Worm (Caenorhabditis elegans) whole organism, L3 larva: ENCODE measurements around the gene pes-5.

Experiments used
- R02D3.7 ChIP-seq: fragments of 150-350 bp; optimal IDR thresholded peaks from 2 replicates; lab custom pipeline; 2014; ENCODE audit warnings: missing biosample characterization, missing genetic modification characterization
- ZK546.5 ChIP-seq: sonication (generic microtip); optimal IDR thresholded peaks from 2 replicates; lab custom pipeline; 2017; ENCODE audit warnings: missing biosample characterization, missing genetic modification characterization
- aly-2 ChIP-seq: fragments of 150-350 bp; optimal IDR thresholded peaks from 2 replicates; lab custom pipeline; 2014; ENCODE audit warnings: missing biosample characterization, missing genetic modification characterization
- ama-1 ChIP-seq: fragments of 150-350 bp; optimal IDR thresholded peaks from 2 replicates; lab custom pipeline; 2018
- ceh-16 ChIP-seq: sonication (generic microtip); optimal IDR thresholded peaks from 2 replicates; lab custom pipeline; 2017; ENCODE audit warnings: missing biosample characterization, missing genetic modification characterization
- daf-12 ChIP-seq: fragments of 150-350 bp; optimal IDR thresholded peaks from 2 replicates; lab custom pipeline; 2014; ENCODE audit warnings: missing biosample characterization, missing genetic modification reagents, missing genetic modification characterization
- egl-27 ChIP-seq: sonication (generic microtip); optimal IDR thresholded peaks from 4 replicates; lab custom pipeline; 2017; ENCODE audit warnings: missing biosample characterization, missing genetic modification reagents, missing genetic modification characterization
- egl-5 ChIP-seq: fragments of 150-350 bp; optimal IDR thresholded peaks from 2 replicates; lab custom pipeline; 2017; ENCODE audit warnings: missing biosample characterization, missing genetic modification reagents, missing genetic modification characterization, inconsistent platforms
- elt-3 ChIP-seq, 3 experiments: fragments of 150-350 bp in 1 of 3; sonication (generic microtip) in 2 of 3; optimal IDR thresholded peaks; 2 replicates in 2 of 3; 4 replicates in 1 of 3; lab custom pipeline; 2014 to 2017; ENCODE audit warnings: missing biosample characterization in 3 of 3, missing genetic modification characterization in 3 of 3
- eor-1 ChIP-seq, 2 experiments: fragments of 150-350 bp; optimal IDR thresholded peaks; 2 replicates each; lab custom pipeline; 2014 to 2018; ENCODE audit warnings: missing biosample characterization in 2 of 2, missing genetic modification characterization in 2 of 2
- fkh-10 ChIP-seq: sonication (generic microtip); optimal IDR thresholded peaks from 2 replicates; lab custom pipeline; 2017; ENCODE audit warnings: missing biosample characterization, missing genetic modification reagents, missing genetic modification characterization
- fkh-2 ChIP-seq: fragments of 150-350 bp; optimal IDR thresholded peaks from 2 replicates; lab custom pipeline; 2014; ENCODE audit warnings: missing biosample characterization, missing genetic modification reagents, missing genetic modification characterization
- hmg-11 ChIP-seq: sonication (generic microtip); optimal IDR thresholded peaks from 2 replicates; lab custom pipeline; 2016; ENCODE audit warnings: missing genetic modification characterization, missing compliant biosample characterization
- jun-1 ChIP-seq: fragments of 150-350 bp; optimal IDR thresholded peaks from 2 replicates; lab custom pipeline; 2014; ENCODE audit warnings: missing biosample characterization, missing genetic modification reagents, missing genetic modification characterization
- lin-15B ChIP-seq: fragments of 150-350 bp; optimal IDR thresholded peaks from 2 replicates; lab custom pipeline; 2014; ENCODE audit warnings: missing biosample characterization, missing genetic modification characterization
- lin-39 ChIP-seq: fragments of 150-350 bp; optimal IDR thresholded peaks from 2 replicates; lab custom pipeline; 2018; ENCODE audit warnings: missing biosample characterization, missing genetic modification reagents, missing genetic modification characterization
- lsy-12 ChIP-seq: sonication (generic microtip); optimal IDR thresholded peaks from 2 replicates; lab custom pipeline; 2016; ENCODE audit warnings: mild to moderate bottlenecking, missing genetic modification characterization, missing compliant biosample characterization
- mml-1 ChIP-seq: fragments of 150-350 bp; sonication (generic microtip); optimal IDR thresholded peaks from 3 replicates; lab custom pipeline; 2014; ENCODE audit warnings: missing biosample characterization, missing genetic modification characterization
- nfya-1 ChIP-seq: sonication (generic microtip); optimal IDR thresholded peaks from 2 replicates; lab custom pipeline; 2017; ENCODE audit warnings: missing genetic modification characterization, mild to moderate bottlenecking, missing compliant biosample characterization, antibody characterized with exemption, moderate library complexity; ENCODE audit not compliant: insufficient read depth
- nhr-11 ChIP-seq: fragments of 150-350 bp; optimal IDR thresholded peaks from 2 replicates; lab custom pipeline; 2014; ENCODE audit warnings: missing biosample characterization, missing genetic modification characterization
- nhr-12 ChIP-seq: fragments of 150-350 bp; optimal IDR thresholded peaks from 2 replicates; lab custom pipeline; 2014; ENCODE audit warnings: missing biosample characterization, missing genetic modification characterization
- nhr-23 ChIP-seq: fragments of 150-350 bp; optimal IDR thresholded peaks from 2 replicates; lab custom pipeline; 2014; ENCODE audit warnings: missing biosample characterization, missing genetic modification reagents, missing genetic modification characterization
- nhr-237 ChIP-seq: fragments of 150-350 bp; optimal IDR thresholded peaks from 2 replicates; lab custom pipeline; 2014; ENCODE audit warnings: missing biosample characterization, missing genetic modification characterization
- nhr-25 ChIP-seq: sonication (generic microtip); optimal IDR thresholded peaks from 2 replicates; lab custom pipeline; 2017; ENCODE audit warnings: missing biosample characterization, missing genetic modification characterization
- nhr-28 ChIP-seq: fragments of 150-350 bp; optimal IDR thresholded peaks from 2 replicates; lab custom pipeline; 2014; ENCODE audit warnings: missing biosample characterization, missing genetic modification characterization
- nhr-43 ChIP-seq: sonication (generic microtip); optimal IDR thresholded peaks from 2 replicates; lab custom pipeline; 2016; ENCODE audit warnings: mild to moderate bottlenecking, missing genetic modification characterization, missing compliant biosample characterization; ENCODE audit not compliant: poor library complexity, severe bottlenecking
- nhr-67 ChIP-seq: fragments of 150-350 bp; optimal IDR thresholded peaks from 2 replicates; lab custom pipeline; 2014; ENCODE audit warnings: missing biosample characterization, missing genetic modification characterization
- nhr-76 ChIP-seq: fragments of 150-350 bp; sonication (generic microtip); optimal IDR thresholded peaks from 5 replicates; lab custom pipeline; 2014; ENCODE audit warnings: missing biosample characterization, missing genetic modification characterization
- pha-4 ChIP-seq: fragments of 150-350 bp; optimal IDR thresholded peaks from 2 replicates; lab custom pipeline; 2014; ENCODE audit warnings: missing biosample characterization, missing genetic modification reagents, missing genetic modification characterization
- sea-2 ChIP-seq: fragments of 150-350 bp; sonication (generic microtip); optimal IDR thresholded peaks from 4 replicates; lab custom pipeline; 2014; ENCODE audit warnings: missing biosample characterization, missing genetic modification reagents, missing genetic modification characterization
- skn-1 ChIP-seq: fragments of 150-350 bp; optimal IDR thresholded peaks from 2 replicates; lab custom pipeline; 2014; ENCODE audit warnings: missing biosample characterization, missing genetic modification characterization
- snpc-4 ChIP-seq: fragments of 150-350 bp; optimal IDR thresholded peaks from 2 replicates; lab custom pipeline; 2014; ENCODE audit warnings: missing biosample characterization, missing genetic modification characterization
- tbx-2 ChIP-seq: sonication (generic microtip); optimal IDR thresholded peaks from 2 replicates; lab custom pipeline; 2016; ENCODE audit warnings: mild to moderate bottlenecking, missing genetic modification characterization, missing compliant biosample characterization
- unc-39 ChIP-seq: sonication (generic microtip); optimal IDR thresholded peaks from 4 replicates; lab custom pipeline; 2017; ENCODE audit warnings: missing biosample characterization, missing genetic modification characterization
- unc-62 ChIP-seq: fragments of 150-350 bp; sonication (generic microtip); optimal IDR thresholded peaks from 4 replicates; lab custom pipeline; 2014; ENCODE audit warnings: missing biosample characterization, missing genetic modification reagents, missing genetic modification characterization
- zag-1 ChIP-seq: fragments of 150-350 bp; optimal IDR thresholded peaks from 2 replicates; lab custom pipeline; 2014; ENCODE audit warnings: missing biosample characterization, missing genetic modification characterization
- ztf-11 ChIP-seq: fragments of 150-350 bp; optimal IDR thresholded peaks from 2 replicates; lab custom pipeline; 2014; ENCODE audit warnings: missing biosample characterization, missing genetic modification characterization
- ztf-4 ChIP-seq: fragments of 150-350 bp; optimal IDR thresholded peaks from 2 replicates; lab custom pipeline; 2014; ENCODE audit warnings: missing biosample characterization, missing genetic modification characterization

The pes-5 gene

DNA sequence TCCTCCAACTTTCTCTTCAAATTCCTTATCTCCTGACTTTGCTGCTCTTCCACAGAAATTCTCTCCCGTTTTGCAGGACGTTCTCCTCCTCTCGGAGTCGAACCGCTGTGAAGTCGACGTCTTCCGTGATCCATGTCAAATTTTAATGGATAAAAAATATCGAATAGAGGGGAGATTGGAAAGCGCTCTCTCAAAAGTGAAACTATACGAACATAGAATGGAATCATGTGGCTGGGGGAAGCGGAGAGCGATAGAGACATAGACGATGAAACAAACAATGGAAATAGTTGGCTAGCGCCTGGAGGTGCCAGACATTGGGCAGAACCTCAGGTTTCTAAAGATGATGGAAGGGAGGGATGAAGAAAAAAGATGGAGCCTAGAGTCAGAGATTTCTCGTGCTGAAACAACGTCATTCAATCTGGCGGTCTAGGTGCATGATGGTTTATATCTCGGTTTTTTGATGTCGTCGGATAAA is 15.9 kb downstream of the pes-5 start, which contains the start of gene F43G6.8 (continued):
- no peak for TF ChIP-seq daf-12
- TF ChIP-seq fkh-2 (tag; lab: Kevin White, UChicago): no peak
- no peak for TF ChIP-seq aly-2 (tag; lab: Kevin White, UChicago)
- TF ChIP-seq elt-3 (tag; optimal IDR thresholded peaks at IDR 0.05; lab: Kevin White, UChicago): no peak
- TF ChIP-seq nhr-237 (tag; lab: Kevin White, UChicago): no peak
- no peak for TF ChIP-seq jun-1

DNA sequence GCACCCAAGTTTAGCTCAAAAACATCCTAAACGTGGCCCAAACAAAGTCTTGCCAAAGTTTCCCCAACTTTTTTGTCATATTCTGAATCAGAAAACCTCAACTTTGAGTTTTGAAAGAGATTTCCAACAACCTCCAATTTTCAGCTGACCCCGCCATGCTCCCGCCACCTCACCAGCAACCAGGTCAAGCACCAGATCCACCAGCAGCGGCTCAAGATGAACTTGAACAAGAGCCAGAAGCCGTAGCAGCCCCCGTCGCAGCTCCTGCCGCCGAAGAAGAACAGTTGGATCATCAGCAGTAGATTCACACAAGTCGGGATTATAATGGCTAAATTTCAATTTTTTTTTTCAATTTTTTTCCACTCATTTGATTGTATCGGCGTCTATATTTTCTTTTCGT is 18.6 kb downstream of the pes-5 start:
- TF ChIP-seq nhr-12 (tag; lab: Kevin White, UChicago) (no peak), hmg-11 (no peak), tbx-2 (tag; lab: Kevin White, UChicago) (no peak), ztf-4 (tag; lab: Kevin White, UChicago) (no peak)

DNA sequence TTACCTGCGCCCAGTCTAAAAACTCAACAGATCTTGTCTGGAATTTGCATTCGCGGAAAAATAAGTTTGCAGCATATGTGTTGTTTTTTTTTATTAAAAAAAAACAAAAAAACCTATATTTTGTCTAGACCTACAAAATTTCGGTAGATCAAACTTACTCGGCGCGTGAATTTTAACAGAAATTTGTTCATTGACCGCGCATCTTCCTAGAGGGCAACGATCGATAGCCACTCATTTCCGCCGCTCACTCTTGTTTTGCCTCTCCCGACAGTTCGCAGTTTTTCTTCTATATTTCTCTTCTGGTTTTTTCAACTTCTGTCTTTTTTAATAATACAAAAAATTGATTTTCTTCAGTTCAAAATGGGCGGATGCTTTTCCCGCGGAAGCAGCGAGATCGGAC is 19.4 kb downstream of the pes-5 start, which contains the start of gene F43G6.7:
F43G6.7 (plus strand) TSS at position 355 of the 400 bp plus-strand sequence.
- TF ChIP-seq ama-1 (lab: Kevin White, UChicago): no peak
- TF ChIP-seq unc-39: no peak
- TF ChIP-seq ZK546.5 (tag; lab: Kevin White, UChicago): no peak
- TF ChIP-seq jun-1: no peak
- TF ChIP-seq ztf-4 (tag; lab: Kevin White, UChicago): no peak

DNA sequence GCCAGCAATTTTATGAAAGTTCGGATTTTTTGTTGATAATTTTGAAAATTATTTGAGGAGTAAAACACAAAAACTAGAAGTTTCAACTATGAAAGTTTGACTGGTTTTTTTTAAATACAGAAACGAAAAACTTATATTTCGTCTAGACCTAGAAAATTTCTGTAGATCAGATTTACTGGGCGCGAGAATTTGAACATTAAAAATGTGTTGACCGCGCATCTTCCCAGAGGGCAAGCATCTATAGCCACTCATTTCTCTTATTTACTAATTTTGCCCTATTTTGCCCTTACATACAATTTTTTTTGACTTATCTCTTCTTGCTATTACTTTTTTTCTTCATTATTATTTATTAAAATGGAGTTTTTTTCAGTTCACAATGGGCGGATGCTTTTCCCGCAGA is 20.8 kb downstream of the pes-5 start, which contains the start of gene F43G6.10:
F43G6.10 (plus strand) TSS at position 371 of the 400 bp plus-strand sequence.
- TF ChIP-seq ZK546.5 (tag; lab: Kevin White, UChicago): no peak
- TF ChIP-seq lin-39: no peak
- TF ChIP-seq aly-2 (tag; lab: Kevin White, UChicago): no peak
- no peak for TF ChIP-seq unc-62 (GFP tag; lab: Kevin White, UChicago)
- no peak for TF ChIP-seq R02D3.7 (tag; lab: Kevin White, UChicago)
- TF ChIP-seq mml-1: no peak
- no peak for TF ChIP-seq ceh-16
- TF ChIP-seq nhr-43 (tag; lab: Kevin White, UChicago): no peak
- TF ChIP-seq fkh-10 (GFP tag; lab: Kevin White, UChicago): no peak
- no peak for TF ChIP-seq sea-2 (GFP tag; lab: Kevin White, UChicago)
- no peak for TF ChIP-seq lsy-12
- no peak for TF ChIP-seq nhr-23 (tag; lab: Kevin White, UChicago)

DNA sequence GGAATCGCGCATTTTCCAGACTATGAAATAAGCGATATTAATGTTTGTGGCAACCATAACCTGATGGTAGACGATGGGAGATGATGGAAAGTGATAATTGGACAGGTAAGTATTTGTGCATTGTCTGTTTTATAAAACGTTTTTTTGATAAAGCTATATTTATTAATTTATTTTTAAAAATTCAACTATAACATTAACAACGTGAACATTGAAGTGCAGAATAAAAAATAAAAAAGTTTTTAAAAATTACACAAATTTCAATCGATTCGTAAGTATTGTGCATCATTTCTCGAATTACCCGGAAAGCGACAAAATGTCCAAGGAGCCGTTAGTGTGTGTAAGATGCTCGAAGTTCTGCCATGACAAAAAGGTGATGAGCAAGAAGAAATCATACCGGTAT is 23.6 kb downstream of the pes-5 start, which contains the start of gene jmjd-1.1:
jmjd-1.1 (plus strand) TSS at position 301 of the 400 bp plus-strand sequence.
- TF ChIP-seq jun-1 (no peak), elt-3 (tag; optimal IDR thresholded peaks at IDR 0.05; lab: Kevin White, UChicago) (no peak), tbx-2 (tag; lab: Kevin White, UChicago) (no peak), nhr-67 (no peak), ztf-4 (tag; lab: Kevin White, UChicago) (no peak), zag-1 (tag; lab: Kevin White, UChicago) (no peak), ama-1 (lab: Kevin White, UChicago) (no peak), sea-2 (GFP tag; lab: Kevin White, UChicago) (no peak), pha-4 (tag; lab: Kevin White, UChicago) (no peak), skn-1 (no peak), ztf-11 (tag; lab: Kevin White, UChicago) (no peak), aly-2 (tag; lab: Kevin White, UChicago) (no peak)

DNA sequence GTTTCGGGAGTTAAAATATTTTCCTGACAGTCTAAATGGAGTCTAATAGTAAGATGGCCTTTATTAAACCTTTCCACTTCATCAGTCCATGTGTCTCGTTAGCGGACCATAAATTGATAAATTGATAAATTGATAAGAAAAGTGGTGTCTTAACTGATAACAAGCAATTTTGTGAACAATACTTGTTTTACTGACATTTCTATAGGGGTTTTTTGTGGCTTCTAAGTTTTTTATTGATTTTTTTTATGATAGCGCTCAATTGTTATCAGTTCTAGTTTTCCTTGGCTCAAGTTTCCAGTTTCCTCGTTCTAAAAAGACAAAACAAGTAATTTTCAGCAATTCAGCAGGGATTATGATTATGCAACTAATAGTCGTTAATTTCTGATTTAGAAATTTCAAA is 27.4 kb downstream of the pes-5 start, which contains the start of gene F43G6.17:
F43G6.17 (plus strand) TSS at position 301 of the 400 bp plus-strand sequence.
- TF ChIP-seq skn-1: no peak
- no peak for TF ChIP-seq ceh-16
- no peak for TF ChIP-seq daf-12
- TF ChIP-seq nhr-28 (tag; lab: Kevin White, UChicago): no peak
- no peak for TF ChIP-seq sea-2 (GFP tag; lab: Kevin White, UChicago)
- TF ChIP-seq R02D3.7 (tag; lab: Kevin White, UChicago): no peak
- TF ChIP-seq ztf-4 (tag; lab: Kevin White, UChicago): no peak
- no peak for TF ChIP-seq egl-27 (tag; lab: Kevin White, UChicago)
- TF ChIP-seq nfya-1: no peak
- TF ChIP-seq nhr-67: no peak
- TF ChIP-seq nhr-76 (tag; lab: Kevin White, UChicago): no peak
- no peak for TF ChIP-seq lin-15B
- TF ChIP-seq eor-1 (tag; optimal IDR thresholded peaks at IDR 0.05; lab: Kevin White, UChicago): no peak
- no peak for TF ChIP-seq tbx-2 (tag; lab: Kevin White, UChicago)
- no peak for TF ChIP-seq snpc-4 (tag; lab: Kevin White, UChicago)
- TF ChIP-seq nhr-25 (tag; lab: Kevin White, UChicago): no peak
- no peak for TF ChIP-seq nhr-237 (tag; lab: Kevin White, UChicago)
- TF ChIP-seq nhr-11: no peak
- TF ChIP-seq nhr-12 (tag; lab: Kevin White, UChicago): no peak
- TF ChIP-seq egl-5 (tag; lab: Kevin White, UChicago): no peak
